Worm (Caenorhabditis elegans) whole organism, early embryonic: ENCODE results near the gene W10C4.1.

ENCODE experiments used
- B0310.2 ChIP-seq: sonication (generic microtip); optimal IDR thresholded peaks from 2 replicates; lab custom pipeline; 2016; ENCODE audit warnings: mild to moderate bottlenecking, missing genetic modification characterization, missing compliant biosample characterization
- F13C5.2 ChIP-seq: sonication (generic microtip); optimal IDR thresholded peaks from 2 replicates; lab custom pipeline; 2017; ENCODE audit warnings: mild to moderate bottlenecking, missing genetic modification characterization, inconsistent platforms, missing compliant biosample characterization
- aly-1 ChIP-seq: sonication (generic microtip); optimal IDR thresholded peaks from 2 replicates; lab custom pipeline; 2016; ENCODE audit warnings: missing genetic modification characterization, missing compliant biosample characterization
- ama-1 ChIP-seq: fragments of 150-350 bp; optimal IDR thresholded peaks from 2 replicates; lab custom pipeline; 2014
- ceh-13 ChIP-seq: fragments of 200-800 bp; sonication (Bioruptor generic); optimal IDR thresholded peaks from 2 replicates; lab custom pipeline; 2018; ENCODE audit warnings: mild to moderate bottlenecking, missing genetic modification characterization, missing compliant biosample characterization
- ceh-36 ChIP-seq: sonication (generic microtip); optimal IDR thresholded peaks from 2 replicates; lab custom pipeline; 2016; ENCODE audit warnings: missing genetic modification characterization, inconsistent platforms, missing compliant biosample characterization
- flt-1 ChIP-seq: fragments of 200-800 bp; sonication (Bioruptor generic); IDR thresholded peaks from 2 replicates; pipeline ENCODE4 v1.3.6; 2022; ENCODE audit warnings: missing genetic modification characterization, missing compliant biosample characterization
- hmg-4 ChIP-seq: fragments of 200-800 bp; sonication (Bioruptor generic); optimal IDR thresholded peaks from 2 replicates; lab custom pipeline; 2018; ENCODE audit warnings: mild to moderate bottlenecking, missing genetic modification characterization, missing compliant biosample characterization
- scrt-1 ChIP-seq: fragments of 200-800 bp; sonication (Bioruptor generic); IDR thresholded peaks from 2 replicates; pipeline ENCODE4 v1.3.6; 2022; ENCODE audit warnings: missing genetic modification characterization, missing compliant biosample characterization
- sea-1 ChIP-seq: fragments of 200-800 bp; sonication (Bioruptor generic); conservative IDR thresholded peaks from 2 replicates; pipeline ENCODE4 v1.3.6; 2022; ENCODE audit warnings: missing genetic modification characterization, missing compliant biosample characterization
- tbx-11 ChIP-seq: fragments of 200-800 bp; sonication (Bioruptor generic); IDR thresholded peaks from 2 replicates; pipeline ENCODE4 v1.3.6; 2022; ENCODE audit warnings: missing genetic modification characterization, missing compliant biosample characterization
- tbx-37 ChIP-seq: fragments of 200-800 bp; sonication (Bioruptor generic); conservative IDR thresholded peaks from 2 replicates; pipeline ENCODE4 v1.3.6; 2022; ENCODE audit warnings: missing genetic modification reagents, missing genetic modification characterization, missing compliant biosample characterization

DNA sequence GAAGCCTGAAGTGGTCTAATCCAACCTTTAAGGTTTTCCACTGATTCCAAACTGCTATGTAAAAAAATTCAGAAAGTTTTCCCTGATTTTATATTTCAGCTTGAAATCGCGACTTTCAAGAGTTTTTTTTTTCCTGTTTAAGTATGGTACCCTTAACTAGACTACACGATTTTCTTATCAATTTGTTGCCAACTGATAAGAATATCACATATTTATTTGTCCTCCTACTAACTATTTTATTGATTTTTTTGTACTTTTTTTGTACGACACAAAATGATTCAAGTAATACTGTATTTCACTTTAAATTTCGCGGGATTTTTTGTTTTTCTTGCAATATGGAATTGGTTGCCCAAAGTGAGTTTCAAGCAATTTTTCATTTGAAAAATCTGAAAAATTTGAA, 23.9 kb downstream of the W10C4.1 start:
- TF ChIP-seq flt-1 (GFP tag; lab: Robert Waterston, UW) (no peak), sea-1 (GFP tag; lab: Robert Waterston, UW) (no peak), B0310.2 (tag; lab: Kevin White, UChicago) (no peak), ama-1 (lab: Kevin White, UChicago) (no peak), scrt-1 (no peak), ceh-36 (tag; lab: Kevin White, UChicago) (no peak), aly-1 (tag; lab: Kevin White, UChicago) (no peak), tbx-11 (GFP tag; lab: Robert Waterston, UW) (no peak), F13C5.2 (tag; lab: Kevin White, UChicago) (no peak), ceh-13 (GFP tag; lab: Kevin White, UChicago) (no peak), tbx-37 (GFP tag; lab: Robert Waterston, UW) (no peak), hmg-4 (GFP tag; lab: Kevin White, UChicago) (no peak)
